Fruit fly (Drosophila melanogaster) whole organism, adult: ENCODE measurements around the gene Grip75.

Experiments
- CG11617 ChIP-seq: fragments of 200-800 bp; sonication (Bioruptor generic); optimal IDR thresholded peaks from 2 replicates; lab custom pipeline; 2017; ENCODE audit warnings: mild to moderate bottlenecking, missing biosample characterization, missing genetic modification reagents, missing genetic modification characterization
- CG12768 ChIP-seq: fragments of 200-800 bp; sonication (Bioruptor generic); optimal IDR thresholded peaks from 2 replicates; lab custom pipeline; 2017; ENCODE audit warnings: missing biosample characterization, missing genetic modification characterization, mild to moderate bottlenecking, moderate library complexity, missing genetic modification reagents
- CG14711 ChIP-seq: fragments of 200-800 bp; sonication (Bioruptor generic); optimal IDR thresholded peaks from 2 replicates; lab custom pipeline; 2018; ENCODE audit warnings: missing biosample characterization, mild to moderate bottlenecking, missing genetic modification characterization, moderate library complexity
- CG1620 ChIP-seq: fragments of 200-800 bp; sonication (Bioruptor generic); optimal IDR thresholded peaks from 2 replicates; lab custom pipeline; 2016; ENCODE audit warnings: missing biosample characterization, missing genetic modification characterization
- CG33017 ChIP-seq: fragments of 200-800 bp; sonication (Bioruptor generic); optimal IDR thresholded peaks from 2 replicates; lab custom pipeline; 2018; ENCODE audit warnings: missing biosample characterization, mild to moderate bottlenecking, missing genetic modification characterization, moderate library complexity
- CG5204 ChIP-seq: fragments of 200-800 bp; sonication (Bioruptor generic); optimal IDR thresholded peaks from 2 replicates; lab custom pipeline; 2016; ENCODE audit warnings: missing biosample characterization, missing genetic modification characterization
- CG7045 ChIP-seq: fragments of 200-800 bp; sonication (Bioruptor generic); optimal IDR thresholded peaks from 2 replicates; lab custom pipeline; 2017; ENCODE audit warnings: missing biosample characterization, mild to moderate bottlenecking, missing genetic modification characterization
- CG7101 ChIP-seq: fragments of 200-800 bp; sonication (Bioruptor generic); optimal IDR thresholded peaks from 2 replicates; lab custom pipeline; 2018; ENCODE audit warnings: missing biosample characterization, mild to moderate bottlenecking, missing genetic modification characterization, moderate library complexity
- Clk ChIP-seq: fragments of 200-800 bp; sonication (Bioruptor generic); optimal IDR thresholded peaks from 2 replicates; lab custom pipeline; 2017; ENCODE audit warnings: missing biosample characterization, missing genetic modification characterization
- Crg-1 ChIP-seq: fragments of 200-800 bp; sonication (Bioruptor generic); optimal IDR thresholded peaks from 2 replicates; lab custom pipeline; 2016; ENCODE audit warnings: missing biosample characterization, missing genetic modification characterization
- Hr96 ChIP-seq: fragments of 200-800 bp; sonication (Bioruptor generic); optimal IDR thresholded peaks from 2 replicates; lab custom pipeline; 2016; ENCODE audit warnings: missing biosample characterization, missing genetic modification characterization
- Mnt ChIP-seq: fragments of 200-800 bp; sonication (Bioruptor generic); optimal IDR thresholded peaks from 2 replicates; lab custom pipeline; 2016; ENCODE audit warnings: missing biosample characterization, mild to moderate bottlenecking, missing genetic modification characterization
- bab1 ChIP-seq: fragments of 200-800 bp; sonication (Bioruptor generic); optimal IDR thresholded peaks from 3 replicates; lab custom pipeline; 2019; ENCODE audit warnings: missing biosample characterization, mild to moderate bottlenecking, missing genetic modification characterization, moderate library complexity
- cic ChIP-seq: fragments of 200-800 bp; sonication (Bioruptor generic); optimal IDR thresholded peaks from 2 replicates; lab custom pipeline; 2017; ENCODE audit warnings: missing biosample characterization, mild to moderate bottlenecking, missing genetic modification characterization, moderate library complexity
- cnc ChIP-seq, 2 experiments: fragments of >200 bp; optimal IDR thresholded peaks; 2 replicates each; lab custom pipeline; 2017
- kay ChIP-seq: fragments of 200-800 bp; sonication (Bioruptor generic); peaks from one replicate; lab custom pipeline; 2016; ENCODE audit warnings: missing biosample characterization, missing genetic modification characterization, borderline replicate concordance
- ovo ChIP-seq: fragments of 200-800 bp; sonication (Bioruptor generic); optimal IDR thresholded peaks from 2 replicates; lab custom pipeline; 2016; ENCODE audit warnings: missing biosample characterization, missing genetic modification characterization
- pad ChIP-seq: fragments of 200-800 bp; sonication (Bioruptor generic); optimal IDR thresholded peaks from 3 replicates; lab custom pipeline; 2017; ENCODE audit warnings: missing biosample characterization, missing genetic modification characterization, mild to moderate bottlenecking, moderate library complexity, missing genetic modification reagents
- tj ChIP-seq: fragments of 200-800 bp; sonication (Bioruptor generic); optimal IDR thresholded peaks from 3 replicates; lab custom pipeline; 2017; ENCODE audit warnings: missing biosample characterization, mild to moderate bottlenecking, missing genetic modification characterization, moderate library complexity
- toe ChIP-seq: fragments of 200-800 bp; sonication (Bioruptor generic); optimal IDR thresholded peaks from 2 replicates; lab custom pipeline; 2016; ENCODE audit warnings: missing biosample characterization, missing genetic modification characterization

Grip75 gene

DNA sequence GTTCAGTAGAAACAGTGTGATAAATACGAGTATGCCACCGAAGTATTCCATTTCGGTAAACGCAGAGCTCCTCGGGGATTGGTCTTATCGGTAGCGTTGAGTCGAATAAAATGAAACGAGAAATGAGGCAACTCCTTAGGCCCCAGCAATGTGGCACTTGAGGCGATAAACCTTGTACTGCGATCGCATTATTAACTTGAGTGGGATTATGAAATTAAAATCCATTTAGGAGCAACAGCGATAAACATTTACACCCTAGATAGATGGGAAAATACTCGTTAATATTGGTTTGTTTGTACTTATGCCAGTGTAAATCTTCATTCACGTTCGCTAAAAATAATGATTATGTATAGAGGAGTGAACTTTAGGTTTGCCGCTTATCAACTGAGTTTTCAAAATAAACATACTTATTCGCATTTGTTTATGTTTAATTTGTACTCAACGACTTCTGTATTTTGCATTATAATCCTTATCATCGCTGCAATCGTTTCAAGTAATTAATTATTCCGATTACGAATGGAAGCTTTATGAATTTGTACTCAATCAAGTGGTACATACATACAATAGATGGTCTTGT, 27.1 kb upstream of the Grip75 start:
- TF ChIP-seq CG14711 (tag; lab: Kevin White, UChicago), result no peak
- peak; percentile 52 for TF ChIP-seq cic
- TF ChIP-seq Clk, result no peak

DNA sequence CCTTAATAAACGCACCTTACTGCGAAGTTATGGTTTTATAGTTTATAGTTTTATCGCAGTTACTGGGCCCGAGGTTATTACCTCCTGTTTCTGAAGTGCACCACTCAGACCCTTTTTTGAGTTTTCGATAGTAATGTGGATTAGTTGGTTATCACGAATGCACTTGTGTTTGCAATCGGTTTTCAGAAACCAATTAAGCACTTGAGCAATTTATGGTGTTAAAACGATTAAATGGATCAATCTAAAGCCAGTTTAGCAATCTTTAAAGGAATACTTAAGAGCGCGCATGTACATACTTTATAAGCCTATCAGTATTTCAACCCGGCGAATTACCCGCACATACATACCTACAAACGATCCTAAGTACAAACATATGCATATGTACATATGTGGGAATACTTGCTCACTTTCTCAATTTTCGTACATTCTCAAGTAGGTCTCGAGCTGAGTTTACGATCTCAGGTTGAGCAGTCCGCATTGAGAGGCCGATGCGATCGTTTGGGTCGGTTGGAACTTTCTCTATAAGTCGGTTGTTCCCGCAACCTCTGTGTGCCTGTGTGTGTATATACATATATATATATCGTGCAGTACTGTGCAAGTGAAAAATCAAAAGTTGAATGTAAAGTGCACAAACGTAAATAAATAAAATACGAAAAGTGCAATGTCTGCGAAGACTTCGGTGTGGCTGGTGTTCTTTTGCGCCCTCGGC, 25.8 kb upstream of the Grip75 start, which contains the start of the genes LManI and LManII:
LManI (minus strand) TSS at position 51 of the 709 bp plus-strand sequence.
LManII (plus strand) TSS at position 468 of the 709 bp plus-strand sequence.
- TF ChIP-seq cic (peak; percentile 34), tj (GFP tag; lab: Kevin White, UChicago) (peak; percentile 73), CG12768 (peak; percentile 12), ovo (GFP tag; lab: Kevin White, UChicago) (no peak), Mnt (GFP tag; lab: Kevin White, UChicago) (peak; percentile 9), kay (peak; percentile 70), CG14711 (tag; lab: Kevin White, UChicago) (no peak), CG33017 (peak; percentile 9)

DNA sequence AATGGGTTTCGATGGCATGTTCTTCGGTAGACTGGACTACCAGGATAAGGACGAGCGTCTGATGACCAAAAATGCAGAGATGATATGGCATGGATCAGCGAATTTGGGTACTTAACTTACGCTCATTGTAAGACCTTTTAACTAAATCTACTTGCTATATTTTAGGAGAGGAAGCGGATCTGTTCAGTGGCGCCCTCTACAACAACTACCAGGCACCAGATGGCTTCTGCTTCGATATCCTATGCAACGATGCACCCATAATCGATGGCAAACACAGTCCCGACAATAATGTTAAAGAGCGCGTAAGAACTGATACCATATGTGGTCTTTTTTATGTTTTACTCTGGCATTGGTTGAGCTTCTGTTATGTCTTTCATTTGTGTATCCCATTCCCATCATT, 24.1 kb upstream of the Grip75 start:
- TF ChIP-seq ovo (GFP tag; lab: Kevin White, UChicago) (no peak), tj (GFP tag; lab: Kevin White, UChicago) (no peak), Mnt (GFP tag; lab: Kevin White, UChicago) (no peak), CG7101 (tag; lab: Kevin White, UChicago) (no peak), bab1 (GFP tag; lab: Kevin White, UChicago) (no peak), kay (no peak), pad (no peak)

DNA sequence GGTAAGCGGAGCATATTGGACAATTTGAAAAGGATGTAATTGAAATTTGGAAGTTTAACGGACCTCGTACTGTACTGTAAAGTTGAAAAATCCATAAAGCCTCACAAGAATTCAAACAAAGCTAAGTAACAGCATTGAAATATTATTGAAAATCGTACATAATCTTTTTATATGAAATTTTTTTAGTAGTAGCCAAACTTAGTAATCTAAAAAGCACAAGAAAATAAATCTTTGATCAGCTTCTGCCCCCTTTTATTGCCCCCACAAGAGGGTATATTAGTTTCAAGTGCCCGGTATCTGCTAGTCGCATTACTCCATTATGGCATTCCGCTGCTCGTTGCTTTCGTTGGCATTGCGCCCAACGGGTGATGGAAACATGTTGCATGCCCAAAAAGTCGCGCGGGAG, 16.2 kb upstream of the Grip75 start:
- TF ChIP-seq CG7045 (GFP tag; lab: Kevin White, UChicago) (no peak), Clk (no peak), CG5204 (GFP tag; lab: Kevin White, UChicago) (no peak), kay (no peak), CG7101 (tag; lab: Kevin White, UChicago) (no peak), CG14711 (tag; lab: Kevin White, UChicago) (no peak), ovo (GFP tag; lab: Kevin White, UChicago) (no peak)

DNA sequence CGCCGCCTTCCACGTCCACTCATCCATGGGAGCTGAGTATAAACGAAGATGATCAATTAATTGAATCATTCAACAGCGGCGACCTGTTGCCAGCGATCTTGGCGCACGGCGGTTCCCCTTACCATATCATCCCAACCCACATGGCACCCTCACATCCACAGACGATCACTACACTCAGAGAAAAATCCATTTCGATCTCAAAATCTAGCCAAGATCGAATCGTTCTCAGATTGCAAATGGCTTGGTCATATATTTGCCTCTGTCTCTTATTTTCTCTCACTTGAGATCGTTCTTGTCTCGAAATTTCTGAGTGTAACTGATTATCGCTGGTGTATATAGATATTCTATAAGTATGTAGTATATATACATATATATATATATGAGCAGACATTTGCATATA, 14.7 kb upstream of the Grip75 start:
- TF ChIP-seq ovo (GFP tag; lab: Kevin White, UChicago) (no peak), kay (peak; percentile 11), cic (no peak), CG7045 (GFP tag; lab: Kevin White, UChicago) (peak; percentile 15), cnc (optimal IDR thresholded peaks at IDR 0.05; lab: Kevin White, UChicago) (no peak)

DNA sequence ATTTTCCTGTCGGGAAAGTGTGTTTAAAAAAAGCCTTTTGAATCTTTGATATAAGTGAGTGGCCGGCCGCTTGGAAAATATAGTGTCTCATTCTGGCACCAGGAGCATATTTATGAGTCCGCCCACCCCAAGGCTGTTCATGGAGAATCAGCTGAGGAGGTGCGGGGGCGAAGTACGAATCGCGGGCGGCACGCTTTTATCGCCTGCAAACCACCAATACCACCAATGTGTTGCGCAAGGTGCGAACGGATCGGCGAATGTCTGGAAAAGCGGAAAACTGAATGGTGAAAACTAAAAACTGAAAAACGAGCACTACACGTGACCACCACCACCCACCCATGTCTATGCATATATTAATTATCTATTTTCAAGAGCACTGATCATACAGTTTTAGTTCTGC, 14.1 kb upstream of the Grip75 start:
- TF ChIP-seq CG11617 (GFP tag; lab: Kevin White, UChicago) (no peak), CG14711 (tag; lab: Kevin White, UChicago) (no peak), cic (no peak), Hr96 (no peak), CG7045 (GFP tag; lab: Kevin White, UChicago) (no peak), CG12768 (no peak), Clk (no peak), ovo (GFP tag; lab: Kevin White, UChicago) (no peak), pad (no peak), tj (GFP tag; lab: Kevin White, UChicago) (no peak), Mnt (GFP tag; lab: Kevin White, UChicago) (no peak), CG7101 (tag; lab: Kevin White, UChicago) (no peak), CG1620 (GFP tag; lab: Kevin White, UChicago) (no peak), Crg-1 (GFP tag; lab: Kevin White, UChicago) (no peak), kay (no peak), CG5204 (GFP tag; lab: Kevin White, UChicago) (no peak), CG33017 (no peak), toe (GFP tag; lab: Kevin White, UChicago) (no peak), bab1 (GFP tag; lab: Kevin White, UChicago) (no peak), cnc (optimal IDR thresholded peaks at IDR 0.05; lab: Kevin White, UChicago) (no peak)

DNA sequence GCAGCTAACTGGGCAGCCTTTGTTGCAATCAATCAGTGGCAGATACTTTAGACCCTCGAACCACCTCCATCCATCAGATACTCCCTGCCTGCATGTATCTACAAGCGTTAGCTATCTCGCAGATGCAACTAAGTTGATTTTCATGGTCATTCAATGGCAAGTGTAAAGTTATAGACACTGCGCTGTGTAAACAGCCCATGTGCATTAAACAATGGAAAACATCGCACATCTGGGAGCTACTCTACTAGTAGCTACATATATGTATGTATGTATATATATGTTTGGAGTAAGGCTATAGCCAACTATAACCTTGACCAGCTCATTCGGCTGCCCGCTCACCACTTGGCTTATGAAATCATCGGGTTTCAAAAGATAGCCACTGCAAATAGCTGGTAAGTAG, 12.9 kb upstream of the Grip75 start:
- TF ChIP-seq CG11617 (GFP tag; lab: Kevin White, UChicago) (no peak), ovo (GFP tag; lab: Kevin White, UChicago) (no peak), bab1 (GFP tag; lab: Kevin White, UChicago) (no peak), cic (no peak), CG33017 (no peak)
